Fruit fly (Drosophila melanogaster) Kc167 (cell line): ENCODE results near the gene Ir68a.

Experiments
- Myc ChIP-seq: fragments of >200 bp; optimal IDR thresholded peaks from 2 replicates; lab custom pipeline; 2017; ENCODE audit warnings: missing external identifiers
- Sin3A ChIP-seq: fragments of >200 bp; optimal IDR thresholded peaks from 2 replicates; lab custom pipeline; 2018; ENCODE audit warnings: missing external identifiers
- h ChIP-seq: fragments of >200 bp; optimal IDR thresholded peaks from 3 replicates; lab custom pipeline; 2018; ENCODE audit warnings: missing external identifiers
- insv ChIP-seq: fragments of >200 bp; optimal IDR thresholded peaks from 3 replicates; lab custom pipeline; 2018; ENCODE audit warnings: missing external identifiers
- psq ChIP-seq: fragments of >200 bp; optimal IDR thresholded peaks from 2 replicates; lab custom pipeline; 2017; ENCODE audit warnings: missing external identifiers
- ttk ChIP-seq: sonication (Bioruptor generic); optimal IDR thresholded peaks from 2 replicates; lab custom pipeline; 2017; ENCODE audit warnings: missing external identifiers

- TF ChIP-seq h (no peak), ttk (lab: Kevin White, UChicago) (no peak), psq (lab: Kevin White, UChicago) (no peak), insv (no peak), Myc (lab: Kevin White, UChicago) (no peak), Sin3A (lab: Kevin White, UChicago) (no peak)
These were observed 22.4 kb upstream of the Ir68a start for dm6 chr3L:11258392-11258791.
